Fruit fly (Drosophila melanogaster): Measurements from ENCODE around the gene Fnta.

Fnta gene

DNA sequence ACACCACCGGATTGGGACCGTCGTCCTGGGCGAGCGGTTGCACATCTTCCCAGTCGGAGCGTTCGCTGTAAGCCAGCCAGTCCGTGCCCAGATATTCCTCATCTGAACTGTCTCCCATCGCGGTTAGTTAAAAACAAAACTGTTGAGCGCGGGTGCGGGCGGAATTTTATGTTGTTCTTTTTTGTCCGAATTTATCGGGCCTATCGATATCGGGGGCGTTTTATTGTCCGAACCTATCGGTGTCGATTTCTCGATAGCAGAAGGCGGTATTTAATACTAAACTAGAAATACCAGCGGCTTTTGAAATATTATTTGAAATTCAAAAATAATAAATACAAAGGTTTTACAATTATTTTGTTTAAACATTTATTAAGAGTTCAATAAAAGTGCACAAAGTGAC lies at the start of gene Fnta:
Fnta (minus strand) TSS at position 204 of the 400 bp plus-strand sequence.
- no peak for TF ChIP-seq noc (tag; optimal IDR thresholded peaks at IDR 0.05)

DNA sequence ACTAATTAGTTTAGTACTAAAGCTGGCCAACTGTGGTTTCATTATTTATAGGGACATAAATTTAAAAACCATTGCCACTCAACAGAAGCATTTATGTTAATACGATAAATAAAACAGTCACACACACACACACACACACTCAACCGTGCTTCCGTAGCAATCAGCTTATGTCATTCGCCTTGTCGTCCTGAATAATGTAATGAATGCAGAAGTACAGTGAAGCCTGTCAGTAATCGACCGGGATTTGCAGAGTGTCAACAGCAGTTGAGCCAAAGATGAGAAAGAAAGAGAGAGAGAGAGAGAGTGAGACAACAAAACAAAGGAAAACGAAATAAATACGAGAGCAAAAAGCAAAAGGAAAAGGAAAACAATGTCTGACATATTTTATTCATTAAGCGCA lies 37.9 kb upstream of the Fnta start:
- no peak for TF ChIP-seq noc (tag; optimal IDR thresholded peaks at IDR 0.05)

DNA sequence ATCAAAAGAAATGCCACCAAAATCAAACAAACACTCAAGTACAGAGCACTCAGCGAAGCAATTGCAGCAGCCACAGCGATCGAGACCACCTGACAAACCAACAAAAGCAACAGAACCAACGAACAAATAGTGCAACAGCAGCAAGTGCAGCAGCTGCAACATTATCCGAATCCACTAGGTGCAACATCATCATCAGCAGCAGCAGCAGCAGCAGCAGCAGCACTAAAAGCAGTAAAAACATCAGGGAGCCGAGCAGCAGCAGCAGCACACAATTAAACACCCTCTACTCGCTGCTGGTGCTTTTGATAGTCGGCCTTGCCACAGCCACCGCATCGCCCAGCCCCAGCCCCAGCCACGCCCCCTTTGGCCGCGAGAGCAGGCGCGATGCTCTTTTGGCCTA lies 34.9 kb upstream of the Fnta start:
- no peak for TF ChIP-seq noc (tag; optimal IDR thresholded peaks at IDR 0.05)

DNA sequence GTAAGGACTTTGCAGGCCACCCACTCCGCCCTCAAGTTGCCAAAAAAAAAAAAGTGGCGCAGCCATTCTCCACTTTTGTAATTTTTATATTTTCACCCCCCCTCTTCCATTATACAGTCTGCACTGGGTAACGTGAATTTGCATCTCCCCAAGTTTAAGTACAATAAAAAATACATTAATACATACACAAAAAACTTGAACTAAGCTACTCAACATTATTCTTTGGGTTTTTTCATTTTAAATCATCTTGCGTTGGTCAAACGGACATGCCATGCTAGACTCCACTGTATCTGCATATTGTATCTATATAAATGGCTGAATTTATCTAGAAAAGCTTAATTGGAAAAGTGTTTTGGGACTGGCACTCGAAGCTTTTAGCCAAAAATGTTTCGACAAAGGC lies 31.0 kb upstream of the Fnta start:
- TF ChIP-seq noc (tag; optimal IDR thresholded peaks at IDR 0.05), result no peak

DNA sequence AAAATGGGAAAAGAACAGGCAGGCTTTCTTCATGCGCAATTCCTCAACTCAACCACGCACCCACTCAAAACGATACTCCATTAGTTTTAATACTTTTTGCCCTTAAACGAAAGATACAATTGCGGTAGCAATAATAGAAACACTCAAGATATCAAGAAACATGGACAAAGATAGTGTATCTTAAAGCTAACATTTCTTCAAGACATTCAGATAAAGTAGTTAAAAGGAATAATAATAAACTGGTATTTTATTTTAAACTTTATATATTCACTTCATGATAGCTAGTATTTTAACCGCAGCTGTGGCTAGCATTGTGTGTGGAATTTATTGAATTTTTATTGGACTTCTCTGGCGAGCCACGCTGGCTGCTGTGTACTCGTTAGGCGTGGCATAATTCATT lies 25.6 kb upstream of the Fnta start:
- peak; percentile 17 for TF ChIP-seq noc (tag; optimal IDR thresholded peaks at IDR 0.05)

DNA sequence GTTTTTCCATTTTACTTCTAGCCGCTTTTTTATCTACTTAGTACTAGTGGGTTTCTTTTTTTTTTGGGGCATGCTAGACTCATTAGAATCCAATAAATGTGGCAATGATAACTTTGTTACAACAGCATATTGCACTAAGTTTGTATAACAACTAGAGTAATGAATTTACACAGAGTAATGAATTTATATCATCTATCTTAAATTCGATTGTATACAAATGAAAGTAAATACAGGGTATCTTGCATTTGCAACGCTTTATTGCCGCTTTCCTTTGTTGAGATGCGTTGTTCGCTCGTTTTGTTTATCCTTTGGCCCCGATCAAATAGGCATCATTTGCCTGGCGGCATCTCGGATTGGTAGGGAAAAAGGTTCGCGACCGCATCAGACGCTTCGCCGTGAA lies 24.3 kb upstream of the Fnta start:
- no peak for TF ChIP-seq noc (tag; optimal IDR thresholded peaks at IDR 0.05)

DNA sequence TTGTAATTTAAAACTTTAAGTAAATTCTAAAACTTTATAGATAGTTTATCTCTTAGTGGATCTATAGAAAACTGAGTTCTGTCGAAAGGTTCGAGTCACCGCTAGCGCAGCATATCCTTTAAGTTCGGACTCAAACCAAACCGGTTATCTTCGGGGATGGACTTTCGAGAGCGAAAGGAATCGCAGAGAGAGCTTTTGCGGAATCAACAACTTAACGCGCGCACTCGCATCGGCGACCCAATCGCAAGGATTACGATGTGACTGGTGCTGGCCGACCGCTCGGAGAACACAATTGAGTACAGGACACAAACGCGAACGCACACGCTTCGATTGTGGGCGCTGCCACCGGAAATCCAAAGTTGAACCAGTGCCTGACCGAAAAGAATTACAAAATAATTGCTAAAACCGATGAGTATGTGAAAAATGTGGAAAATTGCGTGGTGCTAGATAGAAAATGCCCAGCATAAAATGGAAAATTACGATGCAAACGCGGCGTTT lies 22.2 kb upstream of the Fnta start, which contains the start of gene smog:
smog (plus strand) TSS at position 260 of the 498 bp plus-strand sequence.
- TF ChIP-seq noc (tag; optimal IDR thresholded peaks at IDR 0.05), result no peak

DNA sequence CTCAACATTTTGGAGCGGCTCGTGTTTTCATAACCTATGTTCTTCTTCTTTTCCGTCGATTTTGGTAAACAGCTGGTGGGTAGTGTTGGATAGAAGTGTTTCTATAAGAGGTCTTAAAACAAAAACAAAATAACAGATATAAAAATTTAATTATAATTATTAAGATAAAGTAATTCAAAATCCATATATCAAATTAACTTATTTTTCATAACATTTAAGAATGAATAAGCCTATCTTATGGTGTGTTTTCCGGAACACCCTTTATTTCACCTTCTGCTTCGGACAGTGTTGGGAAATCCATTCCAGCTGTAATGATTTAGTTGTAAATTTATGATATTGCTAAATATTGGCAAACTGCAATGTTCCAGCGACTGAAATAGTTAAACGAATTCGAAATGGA lies 19.9 kb upstream of the Fnta start, which contains the start of the genes mRpS2 and Mon1:
mRpS2 (minus strand) TSS at position 64 of the 400 bp plus-strand sequence.
Mon1 (plus strand) TSS at position 286 of the 400 bp plus-strand sequence.
- peak; percentile 94 for TF ChIP-seq noc (tag; optimal IDR thresholded peaks at IDR 0.05)

DNA sequence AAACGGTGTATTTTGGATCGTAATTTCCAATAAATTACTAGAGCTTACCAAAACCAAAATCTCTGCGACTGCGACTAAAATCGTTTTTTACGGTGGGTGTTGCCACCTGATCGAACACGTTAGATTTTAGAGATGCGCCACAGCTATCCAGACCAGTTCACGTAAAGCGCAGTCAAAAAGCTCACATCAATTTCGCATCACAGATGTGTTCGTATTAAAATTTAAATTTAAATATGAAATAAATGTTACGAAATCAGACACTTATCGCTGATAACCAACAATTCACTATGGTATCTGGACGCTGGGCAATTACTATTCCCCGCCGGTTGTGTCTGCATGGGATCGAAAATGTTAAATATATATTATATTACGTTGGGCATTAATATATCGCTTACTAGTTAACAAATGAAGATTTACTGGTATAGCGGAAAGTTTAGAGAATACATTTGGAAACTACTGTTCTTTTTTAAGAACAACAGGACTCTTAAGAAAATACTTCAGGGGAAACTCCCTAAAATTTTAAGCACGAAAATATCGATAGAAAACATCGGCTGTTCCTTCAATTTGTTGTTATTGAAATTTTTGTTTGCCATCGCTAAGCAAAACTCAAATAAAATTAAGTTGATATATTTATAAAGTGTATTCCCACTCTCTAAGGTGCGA lies 16.8 kb upstream of the Fnta start, which contains the start of the genes mxt and CG11927:
mxt (minus strand) TSS at position 105 of the 663 bp plus-strand sequence.
CG11927 (plus strand) TSS at position 576 of the 663 bp plus-strand sequence.
- no peak for TF ChIP-seq noc (tag; optimal IDR thresholded peaks at IDR 0.05)

DNA sequence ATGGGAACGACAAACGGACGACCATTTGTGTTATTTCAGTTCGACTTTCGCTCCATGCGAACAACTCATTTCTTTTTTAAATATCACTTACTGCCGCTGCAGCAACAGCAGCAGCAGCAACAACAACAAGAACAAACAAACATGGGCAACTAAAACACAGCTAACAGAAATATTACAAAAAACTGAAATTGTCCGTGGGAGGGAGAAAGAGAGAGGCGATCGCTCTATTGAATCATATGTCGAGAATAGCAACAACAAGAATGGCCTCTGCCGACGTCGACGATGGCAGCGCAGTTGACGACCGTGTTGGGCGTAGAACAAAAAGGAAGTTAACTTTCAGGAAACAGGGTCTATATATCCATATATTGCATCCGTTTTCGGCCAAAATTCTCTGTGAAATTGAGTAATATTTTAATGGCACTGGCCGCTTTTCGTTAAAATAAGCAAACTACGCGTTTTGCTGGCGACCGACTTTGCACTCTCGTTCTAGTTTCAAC lies 16.2 kb upstream of the Fnta start:
- TF ChIP-seq noc (tag; optimal IDR thresholded peaks at IDR 0.05), result no peak

DNA sequence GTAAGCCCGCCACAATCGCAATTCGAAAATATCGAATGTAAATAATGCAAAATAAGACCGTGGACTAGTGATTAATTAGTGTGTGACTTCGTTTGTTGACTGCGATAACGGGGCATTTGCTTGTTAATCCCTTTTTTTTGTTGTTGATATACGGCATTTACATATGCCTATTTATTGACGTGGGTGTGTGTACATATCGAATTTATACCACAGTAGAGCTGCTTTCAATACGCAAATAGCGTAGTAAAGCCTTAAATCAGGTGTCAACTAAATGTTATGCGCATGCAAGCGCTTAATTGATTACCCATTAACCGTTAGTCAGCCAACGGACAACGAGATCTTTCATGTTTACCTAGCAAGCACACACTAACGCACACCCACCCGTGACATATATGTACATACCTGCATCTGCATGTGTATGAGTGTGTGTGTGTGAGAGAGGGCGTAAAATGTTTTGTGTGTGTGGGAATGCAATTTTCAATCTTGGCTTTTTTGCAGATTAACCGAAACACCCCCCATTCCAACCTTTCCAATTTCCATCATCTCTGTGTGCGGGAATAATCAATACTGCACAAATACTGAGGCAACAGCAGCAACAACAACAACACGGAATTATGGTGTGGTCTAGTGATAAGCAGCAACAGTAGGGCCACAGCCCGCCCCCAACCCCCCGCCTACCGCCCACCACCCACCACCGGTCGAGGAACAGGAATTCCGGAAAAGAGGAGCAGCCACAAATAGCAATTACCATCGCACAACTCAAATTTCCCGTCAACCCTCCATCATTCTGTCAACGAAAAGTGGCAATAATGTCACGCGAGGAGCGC lies 8.2 kb upstream of the Fnta start:
- no peak for TF ChIP-seq noc (tag; optimal IDR thresholded peaks at IDR 0.05)

DNA sequence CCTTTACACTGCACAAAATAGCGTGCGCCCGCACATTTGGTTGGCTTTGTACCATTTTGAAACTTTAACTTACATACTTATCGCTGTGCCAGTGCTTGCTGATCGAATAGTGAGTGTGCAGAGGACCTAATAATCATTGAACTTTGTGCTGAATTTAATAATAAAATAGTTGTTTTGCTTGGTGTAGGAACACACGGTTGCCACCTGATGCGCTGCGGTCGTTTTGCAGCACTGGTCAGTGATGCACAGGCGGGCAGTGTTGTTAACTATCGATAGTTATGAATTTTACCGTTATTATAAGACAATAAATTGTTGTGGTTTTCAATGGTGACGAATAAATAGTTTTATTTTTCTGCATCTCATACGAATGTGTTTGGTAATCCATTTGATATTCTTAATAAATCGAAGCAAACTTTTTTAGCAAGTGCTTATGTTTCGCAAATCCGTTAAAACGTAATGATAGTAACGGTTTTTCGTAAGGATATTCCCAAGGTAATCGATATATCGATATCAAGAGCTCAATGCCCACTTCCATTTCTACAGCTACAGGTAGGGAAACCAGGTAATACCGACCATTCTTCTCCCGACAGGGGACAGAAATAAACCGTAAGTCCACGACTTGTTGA lies 7.4 kb upstream of the Fnta start, which contains the start of the genes tank and CG12194:
tank (minus strand) TSS at position 228 of the 626 bp plus-strand sequence.
CG12194 (plus strand) TSS at position 576 of the 626 bp plus-strand sequence.
- TF ChIP-seq noc (tag; optimal IDR thresholded peaks at IDR 0.05), result peak; percentile 89

DNA sequence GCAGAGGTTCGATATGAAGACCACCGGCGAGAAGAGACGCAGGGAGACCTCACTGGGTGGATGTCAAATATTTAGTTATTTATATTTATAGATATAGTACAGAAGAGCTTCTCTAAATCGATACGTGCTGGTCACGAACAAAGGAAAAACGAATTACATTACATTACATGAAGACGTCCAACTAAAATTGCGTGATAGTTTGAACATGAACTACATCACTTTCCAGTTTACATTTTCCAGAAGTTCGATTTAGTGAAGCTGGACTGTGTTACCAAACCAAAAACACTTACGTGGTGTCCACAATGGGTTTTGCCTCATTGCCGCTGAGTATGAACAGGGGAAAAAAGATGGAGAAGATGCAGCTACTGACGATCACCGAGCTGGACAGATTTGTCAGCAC lies 5.7 kb upstream of the Fnta start:
- no peak for TF ChIP-seq noc (tag; optimal IDR thresholded peaks at IDR 0.05)

DNA sequence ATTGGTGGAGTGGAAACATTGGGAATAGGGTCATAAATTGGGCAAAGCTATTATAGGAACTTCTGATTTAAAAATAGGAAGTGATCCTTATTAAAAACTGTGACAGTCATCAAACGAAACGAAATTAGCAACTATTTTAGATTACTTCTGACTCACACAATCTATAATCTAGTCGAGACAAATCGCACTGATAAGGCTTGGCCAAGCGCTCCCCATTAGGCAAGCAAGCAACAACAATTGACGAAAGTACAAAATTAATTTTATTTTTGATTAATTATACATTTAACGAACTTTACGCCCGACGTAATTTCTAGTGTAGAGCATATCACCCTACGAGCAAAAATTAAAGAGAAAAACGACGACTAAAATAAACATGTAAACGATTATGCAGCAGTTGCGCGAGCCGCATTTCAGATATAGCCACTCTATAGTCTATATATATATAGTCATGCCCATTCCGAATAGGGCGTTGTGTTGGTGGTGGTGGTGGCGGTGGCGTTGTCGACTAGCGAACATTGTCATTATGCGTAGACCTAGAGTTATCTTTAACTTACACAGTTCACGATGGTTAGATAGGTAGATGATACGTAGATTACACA lies 4.7 kb upstream of the Fnta start, which contains the start of gene Ir25a:
Ir25a (minus strand) TSS at position 210 of the 599 bp plus-strand sequence.
- TF ChIP-seq noc (tag; optimal IDR thresholded peaks at IDR 0.05), result peak; percentile 9

DNA sequence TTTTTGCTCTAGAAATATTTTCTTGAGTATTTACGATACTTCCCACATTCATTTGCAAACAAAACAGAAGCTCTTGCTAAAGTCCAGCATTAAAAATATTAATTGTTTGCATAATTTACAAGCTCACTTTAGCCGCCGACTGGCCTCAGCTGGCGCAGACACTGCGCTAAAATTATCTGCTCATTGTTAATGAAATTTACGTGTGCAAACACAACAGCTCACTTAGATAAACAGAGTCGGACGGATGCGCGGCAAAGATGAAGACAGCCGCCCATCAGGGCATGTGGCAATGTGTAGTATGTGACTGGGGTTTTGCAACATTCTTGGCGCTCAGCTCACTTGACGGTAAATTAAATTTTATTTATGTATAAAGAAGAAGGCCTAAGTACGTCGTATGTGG lies 1.5 kb downstream of the Fnta start:
- TF ChIP-seq noc (tag; optimal IDR thresholded peaks at IDR 0.05), result peak; percentile 69

Measured in whole organism, larva.